Worm (Caenorhabditis elegans): ENCODE results near the gene col-187.

The col-187 gene

DNA sequence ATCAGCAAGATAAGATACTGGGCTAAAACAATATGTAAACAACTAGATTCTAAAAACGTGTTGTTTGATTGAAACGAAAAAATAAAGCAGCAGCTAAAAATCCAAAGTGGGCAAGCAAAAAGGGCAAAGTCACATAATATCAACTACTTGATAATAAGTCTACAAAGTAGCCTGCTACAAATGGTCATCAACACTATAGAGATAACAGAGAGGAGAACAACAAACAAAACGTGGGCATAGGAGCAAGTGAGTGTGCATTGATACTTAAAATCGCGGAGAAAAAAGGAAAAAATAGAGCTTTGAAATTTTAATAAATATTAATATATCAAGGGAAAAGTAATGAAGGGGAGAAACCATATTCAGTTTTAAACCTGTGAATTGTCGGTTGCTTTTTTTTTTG is 30.9 kb upstream of the col-187 start:
- no peak for TF ChIP-seq tbx-8 (GFP tag; optimal IDR thresholded peaks at IDR 0.05)

DNA sequence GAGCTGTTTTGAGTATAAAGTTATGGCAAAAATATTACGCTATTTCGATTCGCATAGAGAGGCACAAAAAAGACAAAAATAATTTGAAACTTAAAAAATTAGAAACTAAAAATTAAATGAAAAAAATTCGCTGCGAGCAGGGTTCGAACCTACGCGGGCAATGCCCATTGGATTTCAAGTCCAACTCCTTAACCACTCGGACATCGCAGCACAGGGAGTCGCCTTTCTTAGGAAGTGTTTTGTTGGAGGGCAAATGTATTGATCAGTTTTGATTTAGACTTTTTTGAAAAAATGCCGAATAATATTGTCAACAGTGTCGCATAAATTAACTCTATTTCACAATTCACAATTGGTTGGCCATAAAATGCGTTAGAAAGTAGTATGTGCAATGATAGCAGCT is 30.2 kb upstream of the col-187 start:
- TF ChIP-seq tbx-8 (GFP tag; optimal IDR thresholded peaks at IDR 0.05): no peak

DNA sequence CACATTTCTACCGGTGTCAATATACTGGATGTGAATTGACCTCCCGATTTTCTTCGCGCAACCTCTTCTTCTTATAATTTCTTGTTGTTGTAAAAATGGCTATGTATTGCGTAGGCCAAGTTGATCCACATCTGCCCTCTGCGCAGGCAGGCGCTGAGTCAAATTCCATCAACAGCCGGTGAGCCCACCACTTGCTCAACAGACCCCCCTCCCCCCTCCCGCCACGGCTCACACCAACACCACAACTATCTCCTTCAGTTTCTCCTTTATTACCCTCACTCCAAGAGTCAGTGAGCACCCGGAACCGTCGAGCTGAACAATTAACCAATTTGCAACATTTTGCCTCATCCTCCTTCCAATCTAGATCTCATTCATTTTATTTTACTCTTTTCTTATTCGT is 28.4 kb upstream of the col-187 start:
- TF ChIP-seq ham-2 (GFP tag; optimal IDR thresholded peaks at IDR 0.05) (no peak), elt-3 (tag; optimal IDR thresholded peaks at IDR 0.05) (no peak), hlh-1 (tag; optimal IDR thresholded peaks at IDR 0.05) (peak; percentile 72), tbx-8 (GFP tag; optimal IDR thresholded peaks at IDR 0.05) (no peak), ces-1 (GFP tag; optimal IDR thresholded peaks at IDR 0.05) (peak; percentile 28)

DNA sequence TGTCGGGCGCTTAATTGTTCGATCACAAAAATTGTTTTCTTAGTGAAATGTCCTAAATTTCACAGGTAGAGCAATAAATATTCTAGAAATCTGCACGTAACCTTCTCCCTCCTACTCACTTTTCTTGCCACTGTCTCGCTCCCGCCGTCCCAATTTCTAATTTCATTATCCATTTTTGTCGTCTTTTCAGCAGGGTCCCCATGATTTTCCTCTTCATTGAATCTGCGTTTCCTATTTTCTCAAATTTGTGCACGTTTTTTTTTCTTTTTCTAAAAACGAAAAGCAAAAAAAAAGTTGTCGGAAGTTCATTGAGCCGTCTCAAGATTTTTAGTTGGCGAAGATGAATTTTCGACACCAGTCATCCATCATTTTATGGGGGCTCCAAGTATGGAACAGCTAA is 26.3 kb upstream of the col-187 start:
- TF ChIP-seq hlh-1 (tag; optimal IDR thresholded peaks at IDR 0.05) (no peak), snpc-4 (tag; optimal IDR thresholded peaks at IDR 0.05) (no peak), ztf-11 (tag; optimal IDR thresholded peaks at IDR 0.05) (no peak), zip-8 (tag; optimal IDR thresholded peaks at IDR 0.05) (no peak)

DNA sequence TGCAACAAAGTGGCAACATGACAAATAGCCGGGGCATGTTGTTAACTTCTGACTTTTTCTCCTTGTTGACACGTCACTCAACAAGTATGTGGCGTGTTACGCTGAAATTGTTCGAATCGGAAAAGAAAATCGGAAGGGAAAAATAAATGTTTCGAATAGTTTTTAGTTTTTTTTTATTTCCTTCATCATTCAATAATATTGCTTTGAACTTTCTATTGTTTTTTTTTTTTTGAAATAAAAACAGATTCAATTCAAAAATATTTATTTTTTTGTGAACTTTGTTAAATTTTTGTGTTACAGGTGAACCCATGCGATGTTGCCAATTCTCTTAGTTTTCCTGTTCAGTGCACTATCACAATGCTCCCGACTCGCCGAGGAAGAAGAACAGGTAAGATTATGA is 23.1 kb upstream of the col-187 start, which contains the start of gene cpd-2:
TSS of gene cpd-2 (plus strand) at position 301 of the 400 bp plus-strand sequence.
- TF ChIP-seq snpc-4 (tag; optimal IDR thresholded peaks at IDR 0.05) (no peak), mab-5 (tag; optimal IDR thresholded peaks at IDR 0.05) (no peak), mep-1 (tag; optimal IDR thresholded peaks at IDR 0.05) (no peak), lin-32 (GFP tag; optimal IDR thresholded peaks at IDR 0.05) (no peak), mls-2 (tag; optimal IDR thresholded peaks at IDR 0.05) (no peak), flh-1 (GFP tag; optimal IDR thresholded peaks at IDR 0.05) (no peak), hlh-1 (tag; optimal IDR thresholded peaks at IDR 0.05) (no peak), elt-1 (tag; optimal IDR thresholded peaks at IDR 0.05; ENCODE audit: borderline replicate concordance, insufficient read depth) (no peak), nhr-76 (tag; optimal IDR thresholded peaks at IDR 0.05) (no peak), lsy-2 (tag; optimal IDR thresholded peaks at IDR 0.05) (no peak), elt-3 (tag; optimal IDR thresholded peaks at IDR 0.05) (no peak), M03D4.4 (tag; optimal IDR thresholded peaks at IDR 0.05) (no peak), pha-4 (tag; optimal IDR thresholded peaks at IDR 0.05) (no peak), ceh-39 (tag; optimal IDR thresholded peaks at IDR 0.05) (no peak), nhr-237 (tag; optimal IDR thresholded peaks at IDR 0.05) (no peak), ceh-43 (GFP tag; optimal IDR thresholded peaks at IDR 0.05) (no peak), zip-8 (tag; optimal IDR thresholded peaks at IDR 0.05) (no peak)

DNA sequence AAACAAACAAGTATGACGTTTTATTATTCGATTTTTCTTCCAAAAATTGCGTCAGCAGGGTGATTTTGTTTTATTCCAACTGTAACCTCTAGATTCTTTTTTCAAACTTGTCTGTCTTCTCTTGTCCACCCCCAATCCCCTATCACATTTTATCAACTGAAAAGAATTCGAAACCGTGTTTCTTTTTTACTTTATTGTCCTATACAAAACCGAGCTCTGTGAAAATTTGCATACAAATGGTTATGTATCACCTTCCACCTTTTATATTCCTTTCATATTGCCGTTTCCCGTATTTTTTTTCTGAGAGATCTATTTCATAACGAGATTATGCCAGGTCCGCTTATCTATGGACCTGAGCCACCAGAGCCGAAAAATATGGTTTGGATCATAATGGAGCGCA is 17.4 kb upstream of the col-187 start, which contains the start of gene T27A8.7:
TSS of gene T27A8.7 (plus strand) at position 301 of the 400 bp plus-strand sequence.
- TF ChIP-seq unc-120 (tag; optimal IDR thresholded peaks at IDR 0.05; ENCODE audit: poor library complexity, severe bottlenecking) (no peak), elt-1 (tag; optimal IDR thresholded peaks at IDR 0.05; ENCODE audit: borderline replicate concordance, insufficient read depth) (no peak), mls-2 (tag; optimal IDR thresholded peaks at IDR 0.05) (no peak), nhr-237 (tag; optimal IDR thresholded peaks at IDR 0.05) (no peak), lin-32 (GFP tag; optimal IDR thresholded peaks at IDR 0.05) (no peak)

DNA sequence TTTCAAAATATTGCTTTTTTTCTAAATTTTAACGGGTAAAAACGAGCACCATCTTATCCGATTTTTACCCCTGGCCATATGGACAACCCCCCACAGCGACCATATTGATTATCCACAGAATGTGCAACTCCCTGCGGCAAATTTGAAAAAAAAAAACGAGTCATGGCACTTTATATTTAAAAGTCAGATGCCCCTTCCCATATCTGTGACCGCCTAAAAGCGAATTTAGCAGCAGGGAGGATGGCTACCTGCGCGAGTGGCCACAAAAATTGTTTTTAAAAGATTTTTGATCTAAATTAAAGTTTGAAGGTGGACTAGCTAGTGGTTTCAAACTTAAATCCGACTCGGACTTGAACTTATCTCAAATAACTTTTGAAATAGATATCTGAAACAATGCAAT is 16.3 kb upstream of the col-187 start:
- TF ChIP-seq nhr-237 (tag; optimal IDR thresholded peaks at IDR 0.05) (peak; percentile 98), lsy-2 (tag; optimal IDR thresholded peaks at IDR 0.05) (peak; percentile 83), M03D4.4 (tag; optimal IDR thresholded peaks at IDR 0.05) (no peak), ceh-43 (GFP tag; optimal IDR thresholded peaks at IDR 0.05) (no peak), lin-32 (GFP tag; optimal IDR thresholded peaks at IDR 0.05) (no peak), pha-4 (tag; optimal IDR thresholded peaks at IDR 0.05) (peak; percentile 83), snpc-4 (tag; optimal IDR thresholded peaks at IDR 0.05) (no peak), sptf-1 (tag; optimal IDR thresholded peaks at IDR 0.05) (peak; percentile 63), mep-1 (tag; optimal IDR thresholded peaks at IDR 0.05) (peak; percentile 80), nhr-2 (tag; optimal IDR thresholded peaks at IDR 0.05) (no peak), elt-1 (tag; optimal IDR thresholded peaks at IDR 0.05; ENCODE audit: borderline replicate concordance, insufficient read depth) (peak; percentile 53), ztf-11 (tag; optimal IDR thresholded peaks at IDR 0.05) (no peak), unc-62 (GFP tag; optimal IDR thresholded peaks at IDR 0.05) (peak; percentile 67), unc-39 (tag; optimal IDR thresholded peaks at IDR 0.05) (peak; percentile 70), nhr-76 (tag; optimal IDR thresholded peaks at IDR 0.05) (no peak), bed-3 (GFP tag; optimal IDR thresholded peaks at IDR 0.05) (no peak), ces-1 (GFP tag; optimal IDR thresholded peaks at IDR 0.05) (peak; percentile 86), sem-2 (GFP tag; optimal IDR thresholded peaks at IDR 0.05) (no peak), elt-3 (tag; optimal IDR thresholded peaks at IDR 0.05) (peak; percentile 71), tbx-8 (GFP tag; optimal IDR thresholded peaks at IDR 0.05) (no peak), nhr-28 (tag; optimal IDR thresholded peaks at IDR 0.05) (no peak), cnd-1 (tag; optimal IDR thresholded peaks at IDR 0.05) (no peak), ceh-39 (tag; optimal IDR thresholded peaks at IDR 0.05) (peak; percentile 68), blmp-1 (tag; optimal IDR thresholded peaks at IDR 0.05) (peak; percentile 6), ceh-83 (GFP tag; optimal IDR thresholded peaks at IDR 0.05) (no peak), mab-5 (tag; optimal IDR thresholded peaks at IDR 0.05) (peak; percentile 88), unc-120 (tag; optimal IDR thresholded peaks at IDR 0.05; ENCODE audit: poor library complexity, severe bottlenecking) (peak; percentile 59), ham-2 (GFP tag; optimal IDR thresholded peaks at IDR 0.05) (no peak), flh-1 (GFP tag; optimal IDR thresholded peaks at IDR 0.05) (no peak), hlh-1 (tag; optimal IDR thresholded peaks at IDR 0.05) (peak; percentile 93), lin-13 (tag; optimal IDR thresholded peaks at IDR 0.05) (peak; percentile 80), drap-1 (GFP tag; optimal IDR thresholded peaks at IDR 0.05) (peak; percentile 75)
